Fruit fly (Drosophila melanogaster) whole organism, embryonic: ENCODE measurements around the gene CG11951.

Experiments
- Aef1 ChIP-seq: fragments of 200-800 bp; sonication (Bioruptor generic); IDR thresholded peaks from 3 replicates; pipeline ENCODE4 v1.3.6; 2022; ENCODE audit warnings: missing biosample characterization, missing genetic modification characterization
- Atf6 ChIP-seq: fragments of 200-800 bp; sonication (Bioruptor generic); IDR thresholded peaks from 2 replicates; pipeline ENCODE4 v1.3.6; 2022; ENCODE audit warnings: missing biosample characterization, missing genetic modification characterization
- B-H2 ChIP-seq: fragments of 200-800 bp; sonication (Bioruptor generic); optimal IDR thresholded peaks from 2 replicates; lab custom pipeline; 2018; ENCODE audit warnings: missing biosample characterization, mild to moderate bottlenecking, missing genetic modification characterization
- BEAF-32 ChIP-seq: fragments of 200-800 bp; sonication (Bioruptor generic); optimal IDR thresholded peaks from 3 replicates; lab custom pipeline; 2017; ENCODE audit warnings: missing biosample characterization, missing genetic modification characterization, mild to moderate bottlenecking, moderate library complexity, missing genetic modification reagents
- CG10267 ChIP-seq: fragments of 200-800 bp; sonication (Bioruptor generic); optimal IDR thresholded peaks from 2 replicates; lab custom pipeline; 2018; ENCODE audit warnings: missing biosample characterization, mild to moderate bottlenecking, missing genetic modification characterization, moderate library complexity
- CG11504 ChIP-seq: fragments of 200-800 bp; sonication (Bioruptor generic); optimal IDR thresholded peaks from 3 replicates; lab custom pipeline; 2019; ENCODE audit warnings: missing biosample characterization, mild to moderate bottlenecking, missing genetic modification characterization, moderate library complexity
- CG12155 ChIP-seq: fragments of 200-800 bp; sonication (Bioruptor generic); optimal IDR thresholded peaks from 3 replicates; lab custom pipeline; 2016; ENCODE audit warnings: missing biosample characterization, missing genetic modification characterization
- CG1602 ChIP-seq: fragments of 200-800 bp; sonication (Bioruptor generic); optimal IDR thresholded peaks from 3 replicates; lab custom pipeline; 2016; ENCODE audit warnings: missing biosample characterization, missing genetic modification characterization
- CG17328 ChIP-seq: fragments of 200-800 bp; sonication (Bioruptor generic); IDR thresholded peaks from 2 replicates; pipeline ENCODE4 v1.3.6; 2022; ENCODE audit warnings: missing biosample characterization, missing genetic modification characterization
- CG17829 ChIP-seq: fragments of 200-800 bp; optimal IDR thresholded peaks from 2 replicates; lab custom pipeline; 2019; ENCODE audit warnings: missing biosample characterization, mild to moderate bottlenecking, missing genetic modification characterization, moderate library complexity
- CG17912 ChIP-seq: fragments of 200-800 bp; sonication (Bioruptor generic); optimal IDR thresholded peaks from 2 replicates; lab custom pipeline; 2018; ENCODE audit warnings: missing biosample characterization, mild to moderate bottlenecking, missing genetic modification characterization
- CG18619 ChIP-seq: fragments of 200-800 bp; sonication (Bioruptor generic); optimal IDR thresholded peaks from 3 replicates; lab custom pipeline; 2017; ENCODE audit warnings: missing biosample characterization, mild to moderate bottlenecking, missing genetic modification characterization
- CG2116 ChIP-seq: fragments of 200-800 bp; sonication (Bioruptor generic); optimal IDR thresholded peaks from 3 replicates; lab custom pipeline; 2018; ENCODE audit warnings: missing biosample characterization, mild to moderate bottlenecking, missing genetic modification characterization
- CG32772 ChIP-seq: fragments of 200-800 bp; sonication (Bioruptor generic); IDR thresholded peaks from 2 replicates; pipeline ENCODE4 v1.3.6; 2022; ENCODE audit warnings: missing biosample characterization, missing genetic modification characterization
- CG33213 ChIP-seq: fragments of 200-800 bp; sonication (Bioruptor generic); optimal IDR thresholded peaks from 3 replicates; lab custom pipeline; 2016; ENCODE audit warnings: missing biosample characterization, missing genetic modification characterization
- CG42726 ChIP-seq: fragments of 200-800 bp; sonication (Bioruptor generic); IDR thresholded peaks from 2 replicates; pipeline ENCODE4 v1.3.6; 2022; ENCODE audit warnings: missing biosample characterization, missing genetic modification characterization; ENCODE audit not compliant: partially characterized antibody
- CG4404 ChIP-seq: fragments of 200-800 bp; sonication (Bioruptor generic); IDR thresholded peaks from 2 replicates; pipeline ENCODE4 v1.3.6; 2022; ENCODE audit warnings: missing biosample characterization, missing genetic modification characterization
- CG6175 ChIP-seq: fragments of 200-800 bp; sonication (Bioruptor generic); IDR thresholded peaks from 3 replicates; pipeline ENCODE4 v1.3.6; 2022; ENCODE audit warnings: missing biosample characterization, missing genetic modification characterization
- CG6654 ChIP-seq: fragments of 200-800 bp; sonication (Bioruptor generic); optimal IDR thresholded peaks from 2 replicates; lab custom pipeline; 2017; ENCODE audit warnings: missing biosample characterization, mild to moderate bottlenecking, missing genetic modification characterization
- CG7745 ChIP-seq: fragments of 200-800 bp; sonication (Bioruptor generic); optimal IDR thresholded peaks from 2 replicates; lab custom pipeline; 2018; ENCODE audit warnings: missing biosample characterization, mild to moderate bottlenecking, missing genetic modification characterization, moderate library complexity
- CG9876 ChIP-seq: fragments of 200-800 bp; sonication (Bioruptor generic); optimal IDR thresholded peaks from 2 replicates; lab custom pipeline; 2016; ENCODE audit warnings: missing biosample characterization, missing genetic modification characterization
- Camta ChIP-seq: fragments of 200-800 bp; sonication (Bioruptor generic); optimal IDR thresholded peaks from 2 replicates; lab custom pipeline; 2016; ENCODE audit warnings: missing biosample characterization, missing genetic modification characterization
- Gsc ChIP-seq: fragments of 200-800 bp; sonication (Bioruptor generic); IDR thresholded peaks from 2 replicates; pipeline ENCODE4 v1.3.6; 2022; ENCODE audit warnings: missing biosample characterization, missing genetic modification characterization
- Hmr ChIP-seq: fragments of 200-800 bp; sonication (Bioruptor generic); optimal IDR thresholded peaks from 3 replicates; lab custom pipeline; 2017; ENCODE audit warnings: mild to moderate bottlenecking, missing biosample characterization, missing genetic modification reagents, missing genetic modification characterization
- Lim3 ChIP-seq: fragments of 200-800 bp; sonication (Bioruptor generic); IDR thresholded peaks from 2 replicates; pipeline ENCODE4 v1.3.6; 2022; ENCODE audit warnings: missing biosample characterization, missing genetic modification characterization
- Med ChIP-seq: fragments of 200-800 bp; sonication (Bioruptor generic); peaks from one replicate; lab custom pipeline; 2016; ENCODE audit warnings: missing biosample characterization, missing genetic modification characterization, mild to moderate bottlenecking, inconsistent platforms, moderate library complexity
- NC2α ChIP-seq: fragments of 200-800 bp; sonication (Bioruptor generic); optimal IDR thresholded peaks from 2 replicates; lab custom pipeline; 2016; ENCODE audit warnings: missing biosample characterization, missing genetic modification characterization
- Nf-YC ChIP-seq: fragments of 200-800 bp; optimal IDR thresholded peaks from 3 replicates; lab custom pipeline; 2019; ENCODE audit warnings: missing biosample characterization, mild to moderate bottlenecking, missing genetic modification characterization, moderate library complexity
- NfI ChIP-seq: fragments of 200-800 bp; sonication (Bioruptor generic); optimal IDR thresholded peaks from 3 replicates; lab custom pipeline; 2018; ENCODE audit warnings: missing biosample characterization, mild to moderate bottlenecking, missing genetic modification characterization, moderate library complexity
- Optix ChIP-seq: fragments of 200-800 bp; sonication (Bioruptor generic); IDR thresholded peaks from 3 replicates; pipeline ENCODE4 v1.3.6; 2022; ENCODE audit warnings: missing biosample characterization, missing genetic modification characterization
- PHDP ChIP-seq: fragments of 200-800 bp; sonication (Bioruptor generic); optimal IDR thresholded peaks from 3 replicates; lab custom pipeline; 2018; ENCODE audit warnings: missing biosample characterization, mild to moderate bottlenecking, missing genetic modification characterization, moderate library complexity
- Sox102F ChIP-seq: fragments of 200-800 bp; sonication (Bioruptor generic); optimal IDR thresholded peaks from 2 replicates; lab custom pipeline; 2018; ENCODE audit warnings: missing biosample characterization, mild to moderate bottlenecking, missing genetic modification characterization, moderate library complexity
- disco-r ChIP-seq: fragments of 200-800 bp; sonication (Bioruptor generic); optimal IDR thresholded peaks from 2 replicates; lab custom pipeline; 2016; ENCODE audit warnings: missing biosample characterization, missing genetic modification characterization
- fd96Cb ChIP-seq: fragments of 200-800 bp; sonication (Bioruptor generic); optimal IDR thresholded peaks from 2 replicates; lab custom pipeline; 2018; ENCODE audit warnings: missing biosample characterization, mild to moderate bottlenecking, missing genetic modification characterization, moderate library complexity
- jigr1 ChIP-seq: fragments of 200-800 bp; sonication (Bioruptor generic); IDR thresholded peaks from 3 replicates; pipeline ENCODE4 v1.3.6; 2022; ENCODE audit warnings: missing biosample characterization, missing genetic modification characterization
- kah ChIP-seq: fragments of 200-800 bp; sonication (Bioruptor generic); optimal IDR thresholded peaks from 2 replicates; lab custom pipeline; 2018; ENCODE audit warnings: missing biosample characterization, mild to moderate bottlenecking, missing genetic modification characterization
- nau ChIP-seq: fragments of 200-800 bp; sonication (Bioruptor generic); optimal IDR thresholded peaks from 3 replicates; lab custom pipeline; 2017; ENCODE audit warnings: missing biosample characterization, mild to moderate bottlenecking, missing genetic modification characterization, missing genetic modification reagents
- oc ChIP-seq: fragments of 200-800 bp; sonication (Bioruptor generic); optimal IDR thresholded peaks from 2 replicates; lab custom pipeline; 2018; ENCODE audit warnings: missing biosample characterization, mild to moderate bottlenecking, missing genetic modification characterization, moderate library complexity
- pb ChIP-seq: fragments of 200-800 bp; sonication (Bioruptor generic); optimal IDR thresholded peaks from 3 replicates; lab custom pipeline; 2016; ENCODE audit warnings: missing biosample characterization, missing genetic modification characterization
- pnt ChIP-seq: fragments of 200-800 bp; sonication (Bioruptor generic); optimal IDR thresholded peaks from 3 replicates; lab custom pipeline; 2016; ENCODE audit warnings: missing biosample characterization, missing genetic modification characterization
- salm ChIP-seq: fragments of 200-800 bp; sonication (Bioruptor generic); optimal IDR thresholded peaks from 2 replicates; lab custom pipeline; 2018; ENCODE audit warnings: missing biosample characterization, mild to moderate bottlenecking, missing genetic modification characterization
- sima ChIP-seq: fragments of 200-800 bp; sonication (Bioruptor generic); optimal IDR thresholded peaks from 2 replicates; lab custom pipeline; 2016; ENCODE audit warnings: missing biosample characterization, missing genetic modification characterization
- sna ChIP-seq: fragments of 200-800 bp; sonication (Bioruptor generic); IDR thresholded peaks from 2 replicates; pipeline ENCODE4 v1.3.6; 2022; ENCODE audit warnings: missing biosample characterization, missing genetic modification characterization; ENCODE audit not compliant: partially characterized antibody
- tap ChIP-seq: fragments of 200-800 bp; optimal IDR thresholded peaks from 3 replicates; lab custom pipeline; 2019; ENCODE audit warnings: missing biosample characterization, mild to moderate bottlenecking, missing genetic modification characterization, moderate library complexity
- toy ChIP-seq: fragments of 200-800 bp; sonication (Bioruptor generic); IDR thresholded peaks from 2 replicates; pipeline ENCODE4 v1.3.6; 2022; ENCODE audit warnings: missing biosample characterization, missing genetic modification characterization
- unpg ChIP-seq: fragments of 200-800 bp; sonication (Bioruptor generic); optimal IDR thresholded peaks from 3 replicates; lab custom pipeline; 2018; ENCODE audit warnings: missing biosample characterization, mild to moderate bottlenecking, missing genetic modification characterization, moderate library complexity

The CG11951 gene

DNA sequence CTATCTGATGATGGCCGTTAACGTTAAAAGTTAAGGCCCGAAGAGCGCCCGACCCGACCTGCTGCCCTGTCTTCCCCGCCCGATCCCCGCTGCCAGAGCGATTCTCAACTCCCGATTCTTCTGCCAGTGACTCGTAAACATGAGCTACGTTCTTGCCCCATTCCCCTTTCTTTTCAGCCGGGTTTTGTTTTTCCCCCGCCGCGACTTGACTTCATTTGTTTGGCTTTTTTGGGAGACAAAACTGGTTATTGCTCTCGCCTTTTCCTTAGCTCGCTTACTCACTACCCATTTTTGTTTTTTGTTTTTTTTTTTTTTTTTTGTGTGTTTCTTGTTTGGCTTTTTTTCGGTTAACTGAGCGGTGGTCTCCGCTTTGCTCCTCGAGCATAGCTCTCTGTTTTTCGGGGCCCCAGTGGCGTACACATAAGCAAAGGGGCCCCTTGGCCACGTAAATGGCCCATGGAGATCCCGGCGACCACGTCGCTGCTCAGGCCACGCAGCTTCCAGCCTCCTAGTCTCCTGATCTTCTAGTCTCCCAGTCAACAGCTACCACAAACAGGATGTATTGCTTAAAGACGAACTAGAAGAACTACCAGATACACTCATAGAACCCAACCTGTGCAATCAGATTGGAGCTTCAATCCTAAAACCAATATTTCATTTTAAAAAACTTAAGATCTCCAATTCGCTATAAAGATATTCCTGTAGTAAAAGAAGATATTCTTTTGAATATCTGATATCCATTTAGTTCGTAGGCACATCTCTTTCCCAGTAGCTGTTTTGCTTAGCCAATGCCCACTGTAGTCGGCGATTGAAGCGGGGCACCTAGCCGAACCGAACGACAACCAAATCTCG lies 27.8 kb downstream of the CG11951 start (continued):
- no peak for TF ChIP-seq salm (tag; lab: Kevin White, UChicago)
- peak; percentile 12 for TF ChIP-seq PHDP (tag; lab: Kevin White, UChicago)
- peak; percentile 4 for TF ChIP-seq Camta (GFP tag; lab: Kevin White, UChicago)
- no peak for TF ChIP-seq oc (tag; lab: Kevin White, UChicago)
- no peak for TF ChIP-seq CG7745 (tag; lab: Kevin White, UChicago)
- TF ChIP-seq CG10267 (tag; lab: Kevin White, UChicago) = peak; percentile 15
- TF ChIP-seq unpg (GFP tag; lab: Kevin White, UChicago) = peak; percentile 12
- no peak for TF ChIP-seq CG18619
- TF ChIP-seq sna = no peak
- TF ChIP-seq Lim3 (GFP tag; lab: Robert Waterston, UW) = no peak
- TF ChIP-seq Optix (GFP tag; lab: Robert Waterston, UW) = no peak
- no peak for TF ChIP-seq Gsc (GFP tag; lab: Robert Waterston, UW)
- no peak for TF ChIP-seq Nf-YC (tag; lab: Kevin White, UChicago)
- no peak for TF ChIP-seq Sox102F
- no peak for TF ChIP-seq disco-r (GFP tag; lab: Kevin White, UChicago)
- no peak for TF ChIP-seq NfI (GFP tag; lab: Kevin White, UChicago)
- no peak for TF ChIP-seq tap (tag; lab: Kevin White, UChicago)
- no peak for TF ChIP-seq CG33213
- TF ChIP-seq toy (GFP tag; lab: Robert Waterston, UW) = no peak
- TF ChIP-seq pb = no peak
- TF ChIP-seq pnt (GFP tag; lab: Kevin White, UChicago) = no peak
- TF ChIP-seq B-H2 (GFP tag; lab: Kevin White, UChicago) = no peak
- no peak for TF ChIP-seq BEAF-32 (GFP tag; lab: Kevin White, UChicago)
- no peak for TF ChIP-seq Aef1
- TF ChIP-seq CG32772 = peak; percentile 60
- TF ChIP-seq NC2α (GFP tag; lab: Kevin White, UChicago) = no peak
- no peak for TF ChIP-seq CG1602 (GFP tag; lab: Kevin White, UChicago)
- no peak for TF ChIP-seq CG17912
- TF ChIP-seq CG6654 (GFP tag; lab: Kevin White, UChicago) = no peak
- TF ChIP-seq Med (GFP tag; lab: Kevin White, UChicago) = peak; percentile 63
- no peak for TF ChIP-seq CG2116
- TF ChIP-seq CG11504 (tag; lab: Kevin White, UChicago) = no peak
- TF ChIP-seq jigr1 = no peak
- no peak for TF ChIP-seq sima (GFP tag; lab: Kevin White, UChicago)
- TF ChIP-seq kah (GFP tag; lab: Kevin White, UChicago) = no peak
- no peak for TF ChIP-seq Hmr (GFP tag; lab: Kevin White, UChicago)
- TF ChIP-seq CG17328 (GFP tag; lab: Robert Waterston, UW) = 0 out of 2 replicates have a peak, but pooled peaks have one; percentile 35
- no peak for TF ChIP-seq CG17829 (tag; lab: Kevin White, UChicago)
- TF ChIP-seq CG6175 (GFP tag; lab: Robert Waterston, UW) = peak; percentile 67; the same call in 2 of the 3 replicates
- TF ChIP-seq nau (GFP tag; lab: Kevin White, UChicago) = no peak
- no peak for TF ChIP-seq CG42726 (GFP tag; lab: Robert Waterston, UW)
- no peak for TF ChIP-seq CG12155 (GFP tag; lab: Kevin White, UChicago)
- no peak for TF ChIP-seq CG9876 (GFP tag; lab: Kevin White, UChicago)
- no peak for TF ChIP-seq Atf6 (GFP tag; lab: Robert Waterston, UW)
- TF ChIP-seq fd96Cb = no peak
- 0 out of 2 replicates have a peak, but pooled peaks have one; percentile 8 for TF ChIP-seq CG4404 (GFP tag; lab: Robert Waterston, UW)
